Worm (Caenorhabditis elegans) whole organism, mixed stage, embryonic: ENCODE measurements around the gene srbc-17.
A peak's percentile ranks its signal among the peaks of the same experiment; 100 is the strongest.

Experiments used
- M03D4.4 ChIP-seq: sonication (generic microtip); optimal IDR thresholded peaks from 2 replicates; lab custom pipeline; 2017; ENCODE audit warnings: mild to moderate bottlenecking, missing genetic modification characterization, missing compliant biosample characterization
- bed-3 ChIP-seq: fragments of 200-800 bp; sonication (Bioruptor generic); optimal IDR thresholded peaks from 3 replicates; lab custom pipeline; 2018; ENCODE audit warnings: mild to moderate bottlenecking, missing genetic modification characterization, moderate library complexity, missing compliant biosample characterization
- blmp-1 ChIP-seq: fragments of 150-350 bp; optimal IDR thresholded peaks from 2 replicates; lab custom pipeline; 2014; ENCODE audit warnings: missing biosample characterization, missing genetic modification characterization
- ceh-39 ChIP-seq: fragments of 150-350 bp; optimal IDR thresholded peaks from 2 replicates; lab custom pipeline; 2014; ENCODE audit warnings: missing biosample characterization, missing genetic modification characterization
- ces-1 ChIP-seq: fragments of 150-350 bp; optimal IDR thresholded peaks from 2 replicates; lab custom pipeline; 2014; ENCODE audit warnings: missing biosample characterization, missing genetic modification reagents, missing genetic modification characterization
- cnd-1 ChIP-seq: fragments of 200-800 bp; sonication (Bioruptor generic); optimal IDR thresholded peaks from 2 replicates; lab custom pipeline; 2018; ENCODE audit warnings: mild to moderate bottlenecking, missing genetic modification characterization, missing compliant biosample characterization
- drap-1 ChIP-seq: fragments of 200-800 bp; sonication (Bioruptor generic); optimal IDR thresholded peaks from 3 replicates; lab custom pipeline; 2018; ENCODE audit warnings: mild to moderate bottlenecking, missing genetic modification characterization, missing compliant biosample characterization
- elt-1 ChIP-seq: sonication (generic microtip); optimal IDR thresholded peaks from 2 replicates; lab custom pipeline; 2017; ENCODE audit warnings: missing genetic modification characterization, mild to moderate bottlenecking, missing compliant biosample characterization, antibody characterized with exemption, moderate library complexity, borderline replicate concordance; ENCODE audit not compliant: insufficient read depth
- elt-3 ChIP-seq: fragments of 150-350 bp; optimal IDR thresholded peaks from 2 replicates; lab custom pipeline; 2014; ENCODE audit warnings: missing biosample characterization, missing genetic modification characterization
- ham-2 ChIP-seq: fragments of 200-800 bp; sonication (Bioruptor generic); optimal IDR thresholded peaks from 2 replicates; lab custom pipeline; 2018; ENCODE audit warnings: mild to moderate bottlenecking, missing genetic modification characterization, missing compliant biosample characterization
- hlh-1 ChIP-seq: fragments of 150-350 bp; optimal IDR thresholded peaks from 2 replicates; lab custom pipeline; 2014; ENCODE audit warnings: missing biosample characterization, missing genetic modification reagents, missing genetic modification characterization
- lin-13 ChIP-seq: fragments of 150-350 bp; optimal IDR thresholded peaks from 2 replicates; lab custom pipeline; 2014; ENCODE audit warnings: missing biosample characterization, missing genetic modification characterization
- lin-32 ChIP-seq: fragments of 200-800 bp; sonication (Bioruptor generic); optimal IDR thresholded peaks from 2 replicates; lab custom pipeline; 2018; ENCODE audit warnings: mild to moderate bottlenecking, missing genetic modification characterization, missing compliant biosample characterization
- lsy-2 ChIP-seq: fragments of 150-350 bp; optimal IDR thresholded peaks from 2 replicates; lab custom pipeline; 2014; ENCODE audit warnings: missing biosample characterization, missing genetic modification characterization
- mab-5 ChIP-seq: fragments of 150-350 bp; optimal IDR thresholded peaks from 2 replicates; lab custom pipeline; 2014; ENCODE audit warnings: missing biosample characterization, missing genetic modification characterization
- mep-1 ChIP-seq: fragments of 150-350 bp; optimal IDR thresholded peaks from 2 replicates; lab custom pipeline; 2017; ENCODE audit warnings: missing biosample characterization, missing genetic modification reagents, missing genetic modification characterization, inconsistent platforms
- mls-2 ChIP-seq: sonication (generic microtip); optimal IDR thresholded peaks from 2 replicates; lab custom pipeline; 2016; ENCODE audit warnings: mild to moderate bottlenecking, missing genetic modification characterization, moderate library complexity, missing compliant biosample characterization
- nhr-12 ChIP-seq: fragments of 150-350 bp; optimal IDR thresholded peaks from 2 replicates; lab custom pipeline; 2014; ENCODE audit warnings: missing biosample characterization, missing genetic modification characterization
- nhr-237 ChIP-seq: fragments of 150-350 bp; optimal IDR thresholded peaks from 2 replicates; lab custom pipeline; 2014; ENCODE audit warnings: missing biosample characterization, missing genetic modification characterization
- nhr-28 ChIP-seq: fragments of 150-350 bp; optimal IDR thresholded peaks from 2 replicates; lab custom pipeline; 2014; ENCODE audit warnings: missing biosample characterization, missing genetic modification characterization
- nhr-76 ChIP-seq: sonication (generic microtip); optimal IDR thresholded peaks from 2 replicates; lab custom pipeline; 2017; ENCODE audit warnings: missing biosample characterization, missing genetic modification characterization
- snpc-4 ChIP-seq: fragments of 150-350 bp; optimal IDR thresholded peaks from 2 replicates; lab custom pipeline; 2014; ENCODE audit warnings: missing biosample characterization, missing genetic modification characterization
- tbx-8 ChIP-seq: fragments of 200-800 bp; sonication (Bioruptor generic); optimal IDR thresholded peaks from 2 replicates; lab custom pipeline; 2018; ENCODE audit warnings: mild to moderate bottlenecking, missing genetic modification characterization, moderate library complexity, missing compliant biosample characterization
- unc-120 ChIP-seq: sonication (generic microtip); optimal IDR thresholded peaks from 2 replicates; lab custom pipeline; 2017; ENCODE audit warnings: missing genetic modification characterization, missing compliant biosample characterization; ENCODE audit not compliant: poor library complexity, severe bottlenecking
- unc-39 ChIP-seq: fragments of 150-350 bp; optimal IDR thresholded peaks from 2 replicates; lab custom pipeline; 2014; ENCODE audit warnings: missing biosample characterization, missing genetic modification characterization
- unc-62 ChIP-seq: fragments of 150-350 bp; optimal IDR thresholded peaks from 2 replicates; lab custom pipeline; 2014; ENCODE audit warnings: missing biosample characterization, missing genetic modification reagents, missing genetic modification characterization
- zip-8 ChIP-seq: fragments of 150-350 bp; optimal IDR thresholded peaks from 2 replicates; lab custom pipeline; 2014; ENCODE audit warnings: missing biosample characterization, missing genetic modification characterization
- ztf-11 ChIP-seq: fragments of 150-350 bp; optimal IDR thresholded peaks from 2 replicates; lab custom pipeline; 2014; ENCODE audit warnings: missing biosample characterization, missing genetic modification characterization

Gene srbc-17

ce11 chrV:2149432-2149831 is 28.1 kb upstream of the srbc-17 start, which contains the start of gene C45H4.21:
Gene C45H4.21 (minus strand): TSS chrV:2149532.
- no peak for TF ChIP-seq nhr-76 (tag; lab: Kevin White, UChicago)
- TF ChIP-seq hlh-1 (tag; lab: Kevin White, UChicago): no peak
- TF ChIP-seq mls-2 (tag; lab: Kevin White, UChicago): no peak
- no peak for TF ChIP-seq ceh-39 (tag; lab: Kevin White, UChicago)
- TF ChIP-seq nhr-237 (tag; lab: Kevin White, UChicago): no peak

DNA sequence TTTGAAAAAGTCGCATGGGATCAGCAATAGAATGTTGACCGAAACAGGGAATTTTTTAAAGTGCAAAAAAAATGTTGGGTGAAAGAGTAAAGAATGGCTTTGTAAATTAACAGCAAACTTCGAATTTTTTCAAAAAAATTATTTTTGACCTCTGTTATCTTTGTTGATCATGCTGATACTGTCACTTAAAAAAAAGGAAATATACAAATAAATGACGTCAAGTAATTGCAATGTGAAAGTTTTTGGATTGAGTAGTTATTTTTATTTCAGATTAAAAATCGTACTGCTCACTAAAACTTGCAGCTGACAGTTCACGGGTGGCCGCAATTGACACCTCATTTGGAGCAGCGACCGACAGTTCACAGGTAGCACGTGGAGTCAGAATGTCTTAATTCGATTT is 26.6 kb upstream of the srbc-17 start, which contains the start of gene C45H4.13:
Gene C45H4.13, minus strand, starts transcription at position 101 of the 400 bp plus-strand sequence.
- TF ChIP-seq mab-5 (tag; lab: Kevin White, UChicago): no peak
- no peak for TF ChIP-seq unc-62 (GFP tag; lab: Kevin White, UChicago)
- TF ChIP-seq ceh-39 (tag; lab: Kevin White, UChicago): no peak
- TF ChIP-seq ham-2 (GFP tag; lab: Kevin White, UChicago): no peak
- TF ChIP-seq ces-1 (GFP tag; lab: Kevin White, UChicago): no peak
- TF ChIP-seq elt-3: no peak
- TF ChIP-seq drap-1 (GFP tag; lab: Kevin White, UChicago): no peak
- TF ChIP-seq nhr-237 (tag; lab: Kevin White, UChicago): no peak
- no peak for TF ChIP-seq M03D4.4 (tag; lab: Kevin White, UChicago)
- TF ChIP-seq lsy-2 (tag; lab: Kevin White, UChicago): no peak
- no peak for TF ChIP-seq ztf-11 (tag; lab: Kevin White, UChicago)
- TF ChIP-seq hlh-1 (tag; lab: Kevin White, UChicago): no peak
- TF ChIP-seq unc-120 (tag; lab: Kevin White, UChicago): no peak

DNA sequence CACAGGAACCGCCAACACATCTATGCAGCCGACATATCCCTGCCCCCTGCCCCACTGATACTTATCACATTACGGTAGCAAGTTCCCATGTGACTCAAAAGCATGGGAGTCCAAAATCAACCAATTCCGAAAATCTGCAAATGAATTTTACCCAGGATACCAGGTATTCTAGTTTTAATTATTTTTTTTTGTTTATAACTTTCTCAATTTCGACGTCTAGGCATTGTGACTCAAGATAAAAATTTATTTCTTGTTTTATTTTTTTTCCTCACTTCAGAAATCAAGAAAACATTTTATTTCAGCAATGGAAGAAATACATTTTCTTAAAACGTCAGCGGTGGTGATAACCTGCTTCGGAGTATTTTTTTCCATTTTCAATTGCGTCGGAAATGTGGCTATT is 26.1 kb upstream of the srbc-17 start, which contains the start of gene srbc-24:
Gene srbc-24, plus strand, starts transcription at position 301 of the 400 bp plus-strand sequence.
- TF ChIP-seq tbx-8 (GFP tag; lab: Kevin White, UChicago): no peak
- no peak for TF ChIP-seq cnd-1 (tag; lab: Kevin White, UChicago)
- TF ChIP-seq mep-1 (tag; lab: Kevin White, UChicago): no peak
- TF ChIP-seq lin-13 (tag; lab: Kevin White, UChicago): no peak
- no peak for TF ChIP-seq mls-2 (tag; lab: Kevin White, UChicago)
- TF ChIP-seq bed-3: no peak
- no peak for TF ChIP-seq ztf-11 (tag; lab: Kevin White, UChicago)
- no peak for TF ChIP-seq ceh-39 (tag; lab: Kevin White, UChicago)
- no peak for TF ChIP-seq drap-1 (GFP tag; lab: Kevin White, UChicago)
- TF ChIP-seq lsy-2 (tag; lab: Kevin White, UChicago): no peak
- no peak for TF ChIP-seq nhr-28 (tag; lab: Kevin White, UChicago)
- no peak for TF ChIP-seq elt-1 (tag; lab: Kevin White, UChicago)
- TF ChIP-seq, all 35 proteins: peak for 0

- TF ChIP-seq zip-8 (tag; lab: Kevin White, UChicago): no peak
- no peak for TF ChIP-seq hlh-1 (tag; lab: Kevin White, UChicago)
- no peak for TF ChIP-seq elt-1 (tag; lab: Kevin White, UChicago)
- no peak for TF ChIP-seq lin-32 (GFP tag; lab: Kevin White, UChicago)
- no peak for TF ChIP-seq cnd-1 (tag; lab: Kevin White, UChicago)
- no peak for TF ChIP-seq snpc-4 (tag; lab: Kevin White, UChicago)
- no peak for TF ChIP-seq ztf-11 (tag; lab: Kevin White, UChicago)
- no peak for TF ChIP-seq M03D4.4 (tag; lab: Kevin White, UChicago)
- no peak for TF ChIP-seq elt-3
- no peak for TF ChIP-seq blmp-1 (tag; lab: Kevin White, UChicago)
- TF ChIP-seq lin-13 (tag; lab: Kevin White, UChicago): no peak
- no peak for TF ChIP-seq ces-1 (GFP tag; lab: Kevin White, UChicago)
- TF ChIP-seq unc-62 (GFP tag; lab: Kevin White, UChicago): no peak
- no peak for TF ChIP-seq ham-2 (GFP tag; lab: Kevin White, UChicago)
- TF ChIP-seq unc-39: no peak
- TF ChIP-seq unc-120 (tag; lab: Kevin White, UChicago): no peak
- no peak for TF ChIP-seq nhr-12 (tag; lab: Kevin White, UChicago)
Measured at ce11 chrV:2153274-2153673, 24.2 kb upstream of the srbc-17 start, which contains the start of gene srbc-23. Gene srbc-23 (plus strand): TSS chrV:2153574.

ce11 chrV:2155232-2155631 is 22.3 kb upstream of the srbc-17 start, which contains the start of gene srbc-21:
Gene srbc-21 (plus strand): TSS chrV:2155532.
- TF ChIP-seq zip-8 (tag; lab: Kevin White, UChicago) (peak; percentile 5), nhr-28 (tag; lab: Kevin White, UChicago) (no peak)
